Worm (Caenorhabditis elegans): ENCODE data around the gene igcm-3.

ce11 chrX:2696563-2696962 lies 9.1 kb downstream of the igcm-3 start:
- no peak for TF ChIP-seq rnt-1 (tag; optimal IDR thresholded peaks at IDR 0.05)
- no peak for TF ChIP-seq ttx-3 (tag; optimal IDR thresholded peaks at IDR 0.05)
- no peak for TF ChIP-seq nfya-1 (tag; optimal IDR thresholded peaks at IDR 0.05)
- TF ChIP-seq F13H6.1 (tag; optimal IDR thresholded peaks at IDR 0.05): no peak
- no peak for TF ChIP-seq ama-1 (optimal IDR thresholded peaks at IDR 0.05)
- no peak for TF ChIP-seq K02D7.2 (tag; optimal IDR thresholded peaks at IDR 0.05)
- no peak for TF ChIP-seq ceh-24 (tag; optimal IDR thresholded peaks at IDR 0.05)
- no peak for TF ChIP-seq Y22D7AL.16 (tag; optimal IDR thresholded peaks at IDR 0.05)
- TF ChIP-seq ceh-2 (tag; optimal IDR thresholded peaks at IDR 0.05): no peak
